Worm (Caenorhabditis elegans) whole organism, mixed stage, embryonic: ENCODE data around the gene clec-48.
A peak's percentile ranks its signal among the peaks of the same experiment; 100 is the strongest.

Experiments used
- M03D4.4 ChIP-seq: sonication (generic microtip); optimal IDR thresholded peaks from 2 replicates; lab custom pipeline; 2017; ENCODE audit warnings: mild to moderate bottlenecking, missing genetic modification characterization, missing compliant biosample characterization
- bed-3 ChIP-seq: fragments of 200-800 bp; sonication (Bioruptor generic); optimal IDR thresholded peaks from 3 replicates; lab custom pipeline; 2018; ENCODE audit warnings: mild to moderate bottlenecking, missing genetic modification characterization, moderate library complexity, missing compliant biosample characterization
- blmp-1 ChIP-seq: fragments of 150-350 bp; optimal IDR thresholded peaks from 2 replicates; lab custom pipeline; 2014; ENCODE audit warnings: missing biosample characterization, missing genetic modification characterization
- ceh-39 ChIP-seq: fragments of 150-350 bp; optimal IDR thresholded peaks from 2 replicates; lab custom pipeline; 2014; ENCODE audit warnings: missing biosample characterization, missing genetic modification characterization
- ceh-43 ChIP-seq: fragments of 200-800 bp; sonication (Bioruptor generic); optimal IDR thresholded peaks from 2 replicates; lab custom pipeline; 2018; ENCODE audit warnings: mild to moderate bottlenecking, missing genetic modification characterization, moderate library complexity, missing compliant biosample characterization
- ces-1 ChIP-seq: fragments of 150-350 bp; optimal IDR thresholded peaks from 2 replicates; lab custom pipeline; 2014; ENCODE audit warnings: missing biosample characterization, missing genetic modification reagents, missing genetic modification characterization
- cnd-1 ChIP-seq: fragments of 200-800 bp; sonication (Bioruptor generic); optimal IDR thresholded peaks from 2 replicates; lab custom pipeline; 2018; ENCODE audit warnings: mild to moderate bottlenecking, missing genetic modification characterization, missing compliant biosample characterization
- drap-1 ChIP-seq: fragments of 200-800 bp; sonication (Bioruptor generic); optimal IDR thresholded peaks from 3 replicates; lab custom pipeline; 2018; ENCODE audit warnings: mild to moderate bottlenecking, missing genetic modification characterization, missing compliant biosample characterization
- elt-1 ChIP-seq: sonication (generic microtip); optimal IDR thresholded peaks from 2 replicates; lab custom pipeline; 2017; ENCODE audit warnings: missing genetic modification characterization, mild to moderate bottlenecking, missing compliant biosample characterization, antibody characterized with exemption, moderate library complexity, borderline replicate concordance; ENCODE audit not compliant: insufficient read depth
- elt-3 ChIP-seq: fragments of 150-350 bp; optimal IDR thresholded peaks from 2 replicates; lab custom pipeline; 2014; ENCODE audit warnings: missing biosample characterization, missing genetic modification characterization
- flh-1 ChIP-seq: fragments of 200-800 bp; sonication (Bioruptor generic); optimal IDR thresholded peaks from 2 replicates; lab custom pipeline; 2018; ENCODE audit warnings: mild to moderate bottlenecking, missing genetic modification characterization, moderate library complexity, missing compliant biosample characterization
- ham-2 ChIP-seq: fragments of 200-800 bp; sonication (Bioruptor generic); optimal IDR thresholded peaks from 2 replicates; lab custom pipeline; 2018; ENCODE audit warnings: mild to moderate bottlenecking, missing genetic modification characterization, missing compliant biosample characterization
- lin-13 ChIP-seq: fragments of 150-350 bp; optimal IDR thresholded peaks from 2 replicates; lab custom pipeline; 2014; ENCODE audit warnings: missing biosample characterization, missing genetic modification characterization
- lin-32 ChIP-seq: fragments of 200-800 bp; sonication (Bioruptor generic); optimal IDR thresholded peaks from 2 replicates; lab custom pipeline; 2018; ENCODE audit warnings: mild to moderate bottlenecking, missing genetic modification characterization, missing compliant biosample characterization
- mab-5 ChIP-seq: fragments of 150-350 bp; optimal IDR thresholded peaks from 2 replicates; lab custom pipeline; 2014; ENCODE audit warnings: missing biosample characterization, missing genetic modification characterization
- mep-1 ChIP-seq: fragments of 150-350 bp; optimal IDR thresholded peaks from 2 replicates; lab custom pipeline; 2017; ENCODE audit warnings: missing biosample characterization, missing genetic modification reagents, missing genetic modification characterization, inconsistent platforms
- nhr-237 ChIP-seq: fragments of 150-350 bp; optimal IDR thresholded peaks from 2 replicates; lab custom pipeline; 2014; ENCODE audit warnings: missing biosample characterization, missing genetic modification characterization
- nhr-28 ChIP-seq: fragments of 150-350 bp; optimal IDR thresholded peaks from 2 replicates; lab custom pipeline; 2014; ENCODE audit warnings: missing biosample characterization, missing genetic modification characterization
- nhr-76 ChIP-seq: sonication (generic microtip); optimal IDR thresholded peaks from 2 replicates; lab custom pipeline; 2017; ENCODE audit warnings: missing biosample characterization, missing genetic modification characterization
- pha-4 ChIP-seq: fragments of 150-350 bp; optimal IDR thresholded peaks from 2 replicates; lab custom pipeline; 2018; ENCODE audit warnings: missing biosample characterization, missing genetic modification reagents, missing genetic modification characterization
- sem-2 ChIP-seq: fragments of 200-800 bp; sonication (Bioruptor generic); optimal IDR thresholded peaks from 2 replicates; lab custom pipeline; 2018; ENCODE audit warnings: mild to moderate bottlenecking, missing genetic modification characterization, missing compliant biosample characterization
- snpc-4 ChIP-seq: fragments of 150-350 bp; optimal IDR thresholded peaks from 2 replicates; lab custom pipeline; 2014; ENCODE audit warnings: missing biosample characterization, missing genetic modification characterization
- sptf-1 ChIP-seq: sonication (generic microtip); optimal IDR thresholded peaks from 2 replicates; lab custom pipeline; 2017; ENCODE audit warnings: mild to moderate bottlenecking, missing genetic modification characterization, moderate library complexity, missing compliant biosample characterization
- unc-120 ChIP-seq: sonication (generic microtip); optimal IDR thresholded peaks from 2 replicates; lab custom pipeline; 2017; ENCODE audit warnings: missing genetic modification characterization, missing compliant biosample characterization; ENCODE audit not compliant: poor library complexity, severe bottlenecking
- unc-39 ChIP-seq: fragments of 150-350 bp; optimal IDR thresholded peaks from 2 replicates; lab custom pipeline; 2014; ENCODE audit warnings: missing biosample characterization, missing genetic modification characterization
- zip-8 ChIP-seq: fragments of 150-350 bp; optimal IDR thresholded peaks from 2 replicates; lab custom pipeline; 2014; ENCODE audit warnings: missing biosample characterization, missing genetic modification characterization
- ztf-11 ChIP-seq: fragments of 150-350 bp; optimal IDR thresholded peaks from 2 replicates; lab custom pipeline; 2014; ENCODE audit warnings: missing biosample characterization, missing genetic modification characterization

The clec-48 gene

ce11 chrV:18157707-18158106 lies at the start of gene clec-48:
TSS of gene clec-48 (plus strand) at chrV:18158026.
- no peak for TF ChIP-seq sem-2 (GFP tag; lab: Kevin White, UChicago)

- TF ChIP-seq ces-1 (GFP tag; lab: Kevin White, UChicago) = peak; percentile 25
- no peak for TF ChIP-seq M03D4.4 (tag; lab: Kevin White, UChicago)
- TF ChIP-seq, all 35 proteins: peak for 1
Observed at ce11 chrV:18109449-18109848, 48.4 kb upstream of the clec-48 start.

- TF ChIP-seq zip-8 (tag; lab: Kevin White, UChicago) = no peak
- TF ChIP-seq drap-1 (GFP tag; lab: Kevin White, UChicago) = no peak
- TF ChIP-seq ceh-39 (tag; lab: Kevin White, UChicago) = no peak
- TF ChIP-seq flh-1 (GFP tag; lab: Kevin White, UChicago) = no peak
- no peak for TF ChIP-seq cnd-1 (tag; lab: Kevin White, UChicago)
- TF ChIP-seq nhr-237 (tag; lab: Kevin White, UChicago) = no peak
- no peak for TF ChIP-seq bed-3
- TF ChIP-seq elt-1 (tag; lab: Kevin White, UChicago) = no peak
- TF ChIP-seq lin-13 (tag; lab: Kevin White, UChicago) = no peak
Observed at ce11 chrV:18123639-18124038, 34.2 kb upstream of the clec-48 start, which contains the start of gene fbxa-107. TSS of gene fbxa-107 (plus strand) at chrV:18123939.

ce11 chrV:18125075-18125474 lies 32.8 kb upstream of the clec-48 start, which contains the start of gene fbxa-210:
TSS of gene fbxa-210 (plus strand) at chrV:18125375.
- no peak for TF ChIP-seq lin-32 (GFP tag; lab: Kevin White, UChicago)

- TF ChIP-seq pha-4 (tag; lab: Kevin White, UChicago) (no peak), sptf-1 (tag; lab: Kevin White, UChicago) (no peak), zip-8 (tag; lab: Kevin White, UChicago) (no peak), lin-13 (tag; lab: Kevin White, UChicago) (no peak), snpc-4 (tag; lab: Kevin White, UChicago) (no peak), ceh-39 (tag; lab: Kevin White, UChicago) (no peak), mab-5 (tag; lab: Kevin White, UChicago) (no peak), nhr-76 (tag; lab: Kevin White, UChicago) (no peak), elt-1 (tag; lab: Kevin White, UChicago) (no peak), unc-120 (no peak)
Observed at ce11 chrV:18127192-18127591, 30.6 kb upstream of the clec-48 start, which contains the start of gene fbxa-211. TSS of gene fbxa-211 (plus strand) at chrV:18127519.

- no peak for TF ChIP-seq cnd-1 (tag; lab: Kevin White, UChicago)
- no peak for TF ChIP-seq elt-1 (tag; lab: Kevin White, UChicago)
Observed at ce11 chrV:18128545-18128944, 29.3 kb upstream of the clec-48 start.

- TF ChIP-seq ztf-11 (tag; lab: Kevin White, UChicago) (no peak), ces-1 (GFP tag; lab: Kevin White, UChicago) (no peak), unc-39 (tag; lab: Kevin White, UChicago) (no peak), elt-3 (tag; lab: Kevin White, UChicago) (no peak), blmp-1 (no peak), ham-2 (no peak), ceh-43 (GFP tag; lab: Kevin White, UChicago) (no peak), mep-1 (no peak), drap-1 (GFP tag; lab: Kevin White, UChicago) (no peak), nhr-237 (tag; lab: Kevin White, UChicago) (no peak), M03D4.4 (tag; lab: Kevin White, UChicago) (no peak), lin-13 (tag; lab: Kevin White, UChicago) (no peak), nhr-28 (tag; lab: Kevin White, UChicago) (no peak), ceh-39 (tag; lab: Kevin White, UChicago) (no peak), mab-5 (tag; lab: Kevin White, UChicago) (no peak), cnd-1 (tag; lab: Kevin White, UChicago) (no peak)
Observed at ce11 chrV:18131049-18131448, 26.8 kb upstream of the clec-48 start, which contains the start of gene Y37H2A.12. TSS of gene Y37H2A.12 (minus strand) at chrV:18131129.
